Worm (Caenorhabditis elegans): ENCODE results near the gene srx-2.

Gene srx-2

DNA sequence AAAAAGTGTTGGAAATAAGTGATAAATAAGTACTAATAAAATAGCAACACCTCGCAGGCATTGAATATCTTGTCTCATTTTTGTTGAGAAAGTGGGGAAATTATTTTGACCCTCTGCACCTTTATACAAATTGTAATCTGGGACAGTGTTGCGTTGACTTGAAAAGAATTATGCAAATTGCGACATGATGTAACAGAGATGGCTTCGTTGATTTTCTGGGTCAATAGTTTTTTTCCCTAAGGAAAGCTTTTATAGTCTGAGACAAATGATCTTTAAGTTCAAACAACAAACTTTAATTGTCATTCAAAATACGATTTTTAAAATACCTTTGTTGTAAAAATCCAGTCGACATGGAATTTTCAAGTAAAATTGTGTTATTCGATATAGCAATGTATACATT is 15.4 kb downstream of the srx-2 start, which contains the start of gene bus-1:
Gene bus-1 (minus strand): TSS at position 101 of the 400 bp plus-strand sequence.
- no peak for TF ChIP-seq lin-29 (GFP tag; IDR thresholded peaks at IDR 0.05)
- no peak for TF ChIP-seq spr-1 (tag; optimal IDR thresholded peaks at IDR 0.05)
- peak in 1 of 2 experiments; percentile 58 for TF ChIP-seq unc-62 (GFP tag; optimal IDR thresholded peaks at IDR 0.05 in 1 of 2)
- TF ChIP-seq unc-62 (tag; optimal IDR thresholded peaks at IDR 0.05) = no peak
- TF ChIP-seq lir-3 (tag; optimal IDR thresholded peaks at IDR 0.05) = no peak
- TF ChIP-seq nhr-42 (GFP tag; IDR thresholded peaks at IDR 0.05) = no peak
- no peak for TF ChIP-seq lin-39 (tag; optimal IDR thresholded peaks at IDR 0.05)
- no peak for TF ChIP-seq spr-3 (GFP tag; optimal IDR thresholded peaks at IDR 0.05)

DNA sequence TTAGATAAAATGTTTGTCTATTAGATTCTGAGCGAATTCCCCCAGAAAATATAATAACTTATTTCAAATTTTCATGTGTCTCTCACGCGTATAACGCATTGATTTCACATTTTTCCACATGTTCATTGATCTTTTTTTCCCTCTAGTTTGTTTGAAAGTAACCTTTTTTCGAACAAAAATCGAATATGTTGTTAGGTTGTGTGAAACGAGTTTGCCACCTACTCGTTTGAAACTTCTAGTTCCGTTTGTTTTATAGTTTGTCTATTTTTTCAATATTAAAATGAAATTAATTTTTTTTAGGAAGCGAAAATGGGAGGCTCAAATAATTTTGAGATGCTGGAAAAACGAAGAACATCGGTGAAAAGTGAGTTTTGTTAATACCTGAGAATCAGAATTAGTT is 21.0 kb downstream of the srx-2 start, which contains the start of gene C25E10.5:
Gene C25E10.5 (plus strand): TSS at position 301 of the 400 bp plus-strand sequence.
- TF ChIP-seq F26F4.8 (GFP tag; conservative IDR thresholded peaks at IDR 0.05) (no peak), gei-8 (GFP tag; optimal IDR thresholded peaks at IDR 0.05) (no peak)

DNA sequence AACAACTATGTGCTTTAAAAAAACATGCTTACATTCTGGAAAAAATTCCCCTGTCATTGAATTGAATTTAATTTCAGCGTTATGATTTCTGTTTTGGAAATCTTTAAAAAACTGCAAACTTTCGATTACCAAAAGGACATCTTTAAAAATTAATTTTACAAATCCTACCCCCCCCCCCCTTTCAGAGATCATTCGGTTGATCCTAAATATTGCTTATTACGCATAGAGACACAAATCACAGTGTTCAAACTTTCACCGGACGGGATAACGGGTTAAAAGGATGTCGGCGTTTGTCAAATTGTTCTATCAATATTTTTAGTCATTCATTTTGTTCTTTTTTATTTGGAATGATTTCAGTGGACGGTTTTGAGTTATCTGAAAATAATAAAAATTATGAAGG is 24.0 kb downstream of the srx-2 start, which contains the start of gene C25E10.4:
Gene C25E10.4 (plus strand): TSS at position 301 of the 400 bp plus-strand sequence.
- no peak for TF ChIP-seq R02D3.7 (tag; optimal IDR thresholded peaks at IDR 0.05)
- peak; percentile 37 for TF ChIP-seq aha-1 (tag)

DNA sequence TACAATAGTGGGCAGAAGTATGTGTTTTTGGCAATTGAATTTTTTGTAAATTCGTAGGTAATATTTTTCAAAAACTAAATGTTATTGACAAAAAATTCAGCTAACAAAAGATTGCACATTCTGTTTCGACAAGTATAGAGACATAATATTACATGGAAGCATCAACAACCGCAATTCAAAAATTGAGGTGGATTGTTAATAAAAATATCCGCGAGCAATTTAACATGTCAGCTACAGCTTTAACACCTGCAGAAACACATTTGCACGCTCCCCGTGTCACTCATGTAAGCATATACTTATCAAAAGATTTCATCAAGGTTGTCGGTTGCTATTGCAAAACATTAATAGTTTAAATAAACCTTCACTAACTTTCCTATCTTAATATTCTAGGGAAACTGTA is 26.4 kb downstream of the srx-2 start, which contains the start of gene srsx-34:
Gene srsx-34 (plus strand): TSS at position 301 of the 400 bp plus-strand sequence.
- TF ChIP-seq spr-1 (tag; optimal IDR thresholded peaks at IDR 0.05) (no peak), gei-8 (GFP tag; optimal IDR thresholded peaks at IDR 0.05) (no peak), ama-1 (optimal IDR thresholded peaks at IDR 0.05) (no peak), aha-1 (tag) (peak; percentile 31), lsy-2 (tag; optimal IDR thresholded peaks at IDR 0.05) (no peak), zfp-2 (tag; optimal IDR thresholded peaks at IDR 0.05) (no peak)

DNA sequence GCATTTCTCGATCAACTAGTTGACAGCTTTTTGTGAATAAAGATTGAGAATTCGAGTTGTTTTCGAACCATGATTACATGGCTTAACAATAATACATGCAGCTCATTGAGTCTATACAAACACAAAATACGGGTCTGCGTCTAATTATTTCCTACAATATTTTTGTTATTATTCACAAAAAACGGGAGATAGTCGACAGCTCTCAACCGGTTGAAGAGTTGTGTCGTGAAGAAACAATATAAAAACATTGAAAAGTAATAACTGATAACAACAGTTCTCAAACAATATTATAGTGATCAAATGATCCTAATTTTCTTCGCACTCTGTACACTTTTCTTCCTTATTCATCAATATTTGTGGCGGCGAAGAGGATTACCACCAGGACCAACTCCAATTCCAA is 31.8 kb downstream of the srx-2 start, which contains the start of gene cyp-33B1:
Gene cyp-33B1 (plus strand): TSS at position 301 of the 400 bp plus-strand sequence.
- TF ChIP-seq nhr-41 (GFP tag; IDR thresholded peaks at IDR 0.05) = no peak
- no peak for TF ChIP-seq hlh-11 (tag; optimal IDR thresholded peaks at IDR 0.05)
- no peak for TF ChIP-seq daf-16 (GFP tag; optimal IDR thresholded peaks at IDR 0.05)
- TF ChIP-seq daf-16 (tag; optimal IDR thresholded peaks at IDR 0.05) = no peak
- no peak for TF ChIP-seq ceh-20 (GFP tag; IDR thresholded peaks at IDR 0.05)
- no peak for TF ChIP-seq cey-2 (tag; optimal IDR thresholded peaks at IDR 0.05; ENCODE audit: borderline replicate concordance, insufficient read depth)
- no peak for TF ChIP-seq mxl-3 (GFP tag; optimal IDR thresholded peaks at IDR 0.05)
- no peak for TF ChIP-seq ceh-28 (tag; optimal IDR thresholded peaks at IDR 0.05)
- TF ChIP-seq zip-11 (GFP tag; IDR thresholded peaks at IDR 0.05) = no peak

DNA sequence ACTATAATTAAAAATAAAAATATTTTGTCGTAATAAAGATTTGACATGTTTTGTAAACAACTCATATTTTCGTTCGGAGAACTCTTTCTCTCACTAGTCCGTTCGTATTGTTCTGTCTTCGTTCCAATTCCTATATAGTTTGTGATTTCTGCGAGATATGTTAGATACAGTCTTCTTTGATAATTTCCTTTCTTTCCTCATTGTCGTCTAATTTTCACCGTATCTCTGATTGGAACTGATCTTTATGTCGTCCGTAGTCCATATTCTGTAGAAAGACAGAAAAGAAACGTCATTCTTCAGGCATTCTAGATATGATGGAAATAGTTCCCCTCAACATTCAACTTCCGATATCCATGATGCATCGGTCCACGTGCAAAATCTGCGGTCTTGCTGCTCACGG is 35.6 kb downstream of the srx-2 start, which contains the start of gene nhr-30:
Gene nhr-30 (plus strand): TSS at position 301 of the 400 bp plus-strand sequence.
- TF ChIP-seq unc-62 (GFP tag; optimal IDR thresholded peaks at IDR 0.05 in 1 of 2) = peak in 1 of 2 experiments; percentile 1
- no peak for TF ChIP-seq unc-62 (tag; optimal IDR thresholded peaks at IDR 0.05)
- no peak for TF ChIP-seq ZK546.5 (tag; optimal IDR thresholded peaks at IDR 0.05)
- no peak for TF ChIP-seq saeg-2 (GFP tag; IDR thresholded peaks at IDR 0.05)
- TF ChIP-seq fkh-10 (GFP tag; optimal IDR thresholded peaks at IDR 0.05) = no peak

DNA sequence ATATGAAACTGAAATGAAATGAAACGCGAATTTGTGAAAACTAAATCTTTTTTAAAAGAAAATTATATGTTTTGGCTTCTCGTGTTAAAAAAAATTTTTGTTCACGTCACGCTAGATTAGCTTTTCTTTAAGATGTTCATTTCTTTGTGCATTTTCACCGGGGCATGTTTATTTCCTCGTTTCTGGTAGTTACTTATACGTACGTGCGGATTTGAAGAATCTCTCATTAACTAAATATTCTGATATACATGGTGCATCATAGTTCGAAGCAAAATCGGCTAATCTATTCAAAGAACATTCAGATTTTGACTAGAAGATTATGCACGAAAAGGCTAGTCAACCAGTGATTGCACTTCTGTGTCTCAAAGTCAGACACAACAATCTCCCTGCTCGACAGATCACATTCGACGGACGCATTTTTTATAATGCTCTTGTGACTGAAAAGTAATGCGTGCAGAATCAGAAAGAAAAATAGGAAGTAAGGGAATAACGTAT is 38.3 kb downstream of the srx-2 start, which contains the start of gene C25E10.17:
Gene C25E10.17 (minus strand): TSS at position 51 of the 495 bp plus-strand sequence.
- TF ChIP-seq nhr-42 (GFP tag; IDR thresholded peaks at IDR 0.05) (no peak), nhr-6 (tag; optimal IDR thresholded peaks at IDR 0.05) (no peak), aha-1 (tag) (peak; percentile 92)

All from whole organism, L4 larva.